Worm (Caenorhabditis elegans) whole organism, mixed stage, embryonic: Measurements from ENCODE around the gene C10A4.9.

Experiments used
- bed-3 ChIP-seq: fragments of 200-800 bp; sonication (Bioruptor generic); optimal IDR thresholded peaks from 3 replicates; lab custom pipeline; 2018; ENCODE audit warnings: mild to moderate bottlenecking, missing genetic modification characterization, moderate library complexity, missing compliant biosample characterization
- blmp-1 ChIP-seq: fragments of 150-350 bp; optimal IDR thresholded peaks from 2 replicates; lab custom pipeline; 2014; ENCODE audit warnings: missing biosample characterization, missing genetic modification characterization
- elt-1 ChIP-seq: sonication (generic microtip); optimal IDR thresholded peaks from 2 replicates; lab custom pipeline; 2017; ENCODE audit warnings: missing genetic modification characterization, mild to moderate bottlenecking, missing compliant biosample characterization, antibody characterized with exemption, moderate library complexity, borderline replicate concordance; ENCODE audit not compliant: insufficient read depth
- elt-3 ChIP-seq: fragments of 150-350 bp; optimal IDR thresholded peaks from 2 replicates; lab custom pipeline; 2014; ENCODE audit warnings: missing biosample characterization, missing genetic modification characterization
- hlh-1 ChIP-seq: fragments of 150-350 bp; optimal IDR thresholded peaks from 2 replicates; lab custom pipeline; 2014; ENCODE audit warnings: missing biosample characterization, missing genetic modification reagents, missing genetic modification characterization
- lin-13 ChIP-seq: fragments of 150-350 bp; optimal IDR thresholded peaks from 2 replicates; lab custom pipeline; 2014; ENCODE audit warnings: missing biosample characterization, missing genetic modification characterization
- mep-1 ChIP-seq: fragments of 150-350 bp; optimal IDR thresholded peaks from 2 replicates; lab custom pipeline; 2017; ENCODE audit warnings: missing biosample characterization, missing genetic modification reagents, missing genetic modification characterization, inconsistent platforms
- mls-2 ChIP-seq: sonication (generic microtip); optimal IDR thresholded peaks from 2 replicates; lab custom pipeline; 2016; ENCODE audit warnings: mild to moderate bottlenecking, missing genetic modification characterization, moderate library complexity, missing compliant biosample characterization
- sptf-1 ChIP-seq: sonication (generic microtip); optimal IDR thresholded peaks from 2 replicates; lab custom pipeline; 2017; ENCODE audit warnings: mild to moderate bottlenecking, missing genetic modification characterization, moderate library complexity, missing compliant biosample characterization
- unc-39 ChIP-seq: fragments of 150-350 bp; optimal IDR thresholded peaks from 2 replicates; lab custom pipeline; 2014; ENCODE audit warnings: missing biosample characterization, missing genetic modification characterization

- TF ChIP-seq sptf-1 (tag; lab: Kevin White, UChicago) (no peak), bed-3 (no peak), blmp-1 (tag; lab: Kevin White, UChicago) (no peak), elt-3 (no peak), hlh-1 (no peak), elt-1 (no peak), unc-39 (tag; lab: Kevin White, UChicago) (no peak), lin-13 (tag; lab: Kevin White, UChicago) (no peak), mls-2 (tag; lab: Kevin White, UChicago) (no peak), mep-1 (no peak)
Measured at ce11 chrX:7378608-7379007, 42.1 kb upstream of the C10A4.9 start.
